Fruit fly (Drosophila melanogaster): ENCODE results near the gene CG7800.

The CG7800 gene

DNA sequence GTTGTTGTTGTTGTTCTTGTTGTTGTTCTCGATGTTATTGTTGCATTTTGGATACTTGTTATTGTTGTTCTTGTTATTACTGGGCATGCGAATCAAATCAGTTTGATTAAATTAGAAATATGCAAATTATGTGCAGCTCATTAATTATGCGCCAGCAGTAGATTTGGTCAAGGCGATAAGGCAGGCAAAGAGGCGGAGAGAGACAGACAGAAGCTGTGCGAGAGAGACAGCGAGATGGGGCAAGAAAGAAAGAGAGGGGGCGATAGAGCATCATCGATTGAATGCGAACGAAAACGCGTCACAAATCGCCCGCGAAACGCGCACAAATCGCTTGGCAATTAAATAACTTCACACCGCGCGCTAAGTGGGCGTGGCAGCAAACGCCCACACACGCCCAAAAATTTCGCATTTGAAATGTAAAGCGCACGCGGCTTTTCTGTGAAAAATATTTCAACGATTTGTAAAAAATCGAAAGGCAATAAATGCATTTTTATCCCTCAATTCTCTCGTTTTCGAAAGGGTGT is 5.4 kb downstream of the CG7800 start:
- TF ChIP-seq CG7101 (tag; optimal IDR thresholded peaks at IDR 0.05) (no peak), kay (GFP tag; ENCODE audit: borderline replicate concordance) (no peak), CG12768 (GFP tag; optimal IDR thresholded peaks at IDR 0.05) (no peak), tj (GFP tag; optimal IDR thresholded peaks at IDR 0.05) (no peak), pad (GFP tag; optimal IDR thresholded peaks at IDR 0.05) (no peak), CG7045 (GFP tag; optimal IDR thresholded peaks at IDR 0.05) (no peak), bab1 (GFP tag; optimal IDR thresholded peaks at IDR 0.05) (no peak), Mnt (GFP tag; optimal IDR thresholded peaks at IDR 0.05) (no peak), ovo (GFP tag; optimal IDR thresholded peaks at IDR 0.05) (no peak), cnc (optimal IDR thresholded peaks at IDR 0.05) (no peak), CG1620 (GFP tag; optimal IDR thresholded peaks at IDR 0.05) (no peak), Crg-1 (GFP tag; optimal IDR thresholded peaks at IDR 0.05) (no peak), CG14711 (tag; optimal IDR thresholded peaks at IDR 0.05) (no peak), Hr96 (GFP tag; optimal IDR thresholded peaks at IDR 0.05) (no peak), CG5204 (GFP tag; optimal IDR thresholded peaks at IDR 0.05) (no peak), CG33017 (tag; optimal IDR thresholded peaks at IDR 0.05) (no peak)

- TF ChIP-seq bab1 (GFP tag; optimal IDR thresholded peaks at IDR 0.05) (no peak), CG14711 (tag; optimal IDR thresholded peaks at IDR 0.05) (no peak), Clk (GFP tag; optimal IDR thresholded peaks at IDR 0.05) (no peak), CG12768 (GFP tag; optimal IDR thresholded peaks at IDR 0.05) (no peak), CG7045 (GFP tag; optimal IDR thresholded peaks at IDR 0.05) (no peak), cic (GFP tag; optimal IDR thresholded peaks at IDR 0.05) (no peak), kay (GFP tag; ENCODE audit: borderline replicate concordance) (no peak), CG5204 (GFP tag; optimal IDR thresholded peaks at IDR 0.05) (no peak), CG33017 (tag; optimal IDR thresholded peaks at IDR 0.05) (no peak), toe (GFP tag; optimal IDR thresholded peaks at IDR 0.05) (no peak), Mnt (GFP tag; optimal IDR thresholded peaks at IDR 0.05) (no peak), Hr96 (GFP tag; optimal IDR thresholded peaks at IDR 0.05) (no peak), pad (GFP tag; optimal IDR thresholded peaks at IDR 0.05) (no peak), tj (GFP tag; optimal IDR thresholded peaks at IDR 0.05) (no peak), CG11617 (GFP tag; optimal IDR thresholded peaks at IDR 0.05) (no peak), CG1620 (GFP tag; optimal IDR thresholded peaks at IDR 0.05) (no peak)
These were observed 7.1 kb downstream of the CG7800 start for dm6 chr3R:8224726-8225460.

dm6 chr3R:8225461-8225971 is 7.8 kb downstream of the CG7800 start:
- no peak for TF ChIP-seq Clk (GFP tag; optimal IDR thresholded peaks at IDR 0.05)
- TF ChIP-seq CG7045 (GFP tag; optimal IDR thresholded peaks at IDR 0.05): no peak
- TF ChIP-seq CG11617 (GFP tag; optimal IDR thresholded peaks at IDR 0.05): no peak
- no peak for TF ChIP-seq CG1620 (GFP tag; optimal IDR thresholded peaks at IDR 0.05)
- TF ChIP-seq tj (GFP tag; optimal IDR thresholded peaks at IDR 0.05): no peak
- no peak for TF ChIP-seq CG5204 (GFP tag; optimal IDR thresholded peaks at IDR 0.05)
- TF ChIP-seq Hr96 (GFP tag; optimal IDR thresholded peaks at IDR 0.05): no peak
- TF ChIP-seq toe (GFP tag; optimal IDR thresholded peaks at IDR 0.05): no peak

DNA sequence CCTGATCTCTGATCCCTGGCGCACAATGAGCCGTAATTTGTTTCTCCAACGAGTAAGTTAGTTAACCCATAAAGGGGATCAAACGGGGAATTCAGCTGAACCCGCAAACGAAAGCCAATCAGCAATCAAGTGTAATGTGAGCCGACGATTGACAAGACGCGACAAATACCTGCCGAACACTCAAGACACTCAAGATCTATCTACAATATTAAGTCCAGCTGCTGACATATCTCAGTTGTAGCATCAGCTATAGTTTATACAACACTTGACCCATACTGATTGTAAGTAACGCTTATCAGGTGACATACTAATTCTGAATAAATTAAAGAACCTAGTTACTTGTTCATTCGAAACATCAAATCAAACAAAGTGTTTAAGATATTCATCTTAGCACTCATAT is 9.6 kb downstream of the CG7800 start:
- no peak for TF ChIP-seq ovo (GFP tag; optimal IDR thresholded peaks at IDR 0.05)
- no peak for TF ChIP-seq CG33017 (tag; optimal IDR thresholded peaks at IDR 0.05)
- TF ChIP-seq CG5204 (GFP tag; optimal IDR thresholded peaks at IDR 0.05): no peak
- no peak for TF ChIP-seq CG12768 (GFP tag; optimal IDR thresholded peaks at IDR 0.05)
- no peak for TF ChIP-seq pad (GFP tag; optimal IDR thresholded peaks at IDR 0.05)
- no peak for TF ChIP-seq Crg-1 (GFP tag; optimal IDR thresholded peaks at IDR 0.05)
- no peak for TF ChIP-seq Hr96 (GFP tag; optimal IDR thresholded peaks at IDR 0.05)
- no peak for TF ChIP-seq Clk (GFP tag; optimal IDR thresholded peaks at IDR 0.05)
- TF ChIP-seq toe (GFP tag; optimal IDR thresholded peaks at IDR 0.05): no peak

- TF ChIP-seq pad (GFP tag; optimal IDR thresholded peaks at IDR 0.05) (peak; percentile 20), ovo (GFP tag; optimal IDR thresholded peaks at IDR 0.05) (peak; percentile 16), CG1620 (GFP tag; optimal IDR thresholded peaks at IDR 0.05) (peak; percentile 48), cnc (optimal IDR thresholded peaks at IDR 0.05) (no peak), kay (GFP tag; ENCODE audit: borderline replicate concordance) (peak; percentile 94), CG5204 (GFP tag; optimal IDR thresholded peaks at IDR 0.05) (peak; percentile 12), CG14711 (tag; optimal IDR thresholded peaks at IDR 0.05) (no peak), toe (GFP tag; optimal IDR thresholded peaks at IDR 0.05) (peak; percentile 56), cic (GFP tag; optimal IDR thresholded peaks at IDR 0.05) (no peak), Hr96 (GFP tag; optimal IDR thresholded peaks at IDR 0.05) (peak; percentile 9), bab1 (GFP tag; optimal IDR thresholded peaks at IDR 0.05) (peak; percentile 33), tj (GFP tag; optimal IDR thresholded peaks at IDR 0.05) (no peak), CG7045 (GFP tag; optimal IDR thresholded peaks at IDR 0.05) (peak; percentile 8), CG7101 (tag; optimal IDR thresholded peaks at IDR 0.05) (peak; percentile 9), CG11617 (GFP tag; optimal IDR thresholded peaks at IDR 0.05) (no peak), Mnt (GFP tag; optimal IDR thresholded peaks at IDR 0.05) (peak; percentile 48), CG33017 (tag; optimal IDR thresholded peaks at IDR 0.05) (no peak)
These were observed 15.6 kb downstream of the CG7800 start, which contains the start of gene PolI for dm6 chr3R:8233370-8233773. TSS of gene PolI (plus strand) at chr3R:8233507.

dm6 chr3R:8233864-8234263 is 16.1 kb downstream of the CG7800 start:
- TF ChIP-seq cic (GFP tag; optimal IDR thresholded peaks at IDR 0.05): no peak

All from whole organism, adult.